Worm (Caenorhabditis elegans) whole organism, mixed stage, embryonic: ENCODE measurements around the gene C49F5.6.
A peak's percentile ranks its signal among the peaks of the same experiment; 100 is the strongest.

ENCODE experiments used
- blmp-1 ChIP-seq: fragments of 150-350 bp; optimal IDR thresholded peaks from 2 replicates; lab custom pipeline; 2014; ENCODE audit warnings: missing biosample characterization, missing genetic modification characterization
- ceh-83 ChIP-seq: fragments of 200-800 bp; sonication (Bioruptor generic); optimal IDR thresholded peaks from 2 replicates; lab custom pipeline; 2018; ENCODE audit warnings: mild to moderate bottlenecking, missing genetic modification characterization, missing compliant biosample characterization
- ces-1 ChIP-seq: fragments of 150-350 bp; optimal IDR thresholded peaks from 2 replicates; lab custom pipeline; 2014; ENCODE audit warnings: missing biosample characterization, missing genetic modification reagents, missing genetic modification characterization
- cnd-1 ChIP-seq: fragments of 200-800 bp; sonication (Bioruptor generic); optimal IDR thresholded peaks from 2 replicates; lab custom pipeline; 2018; ENCODE audit warnings: mild to moderate bottlenecking, missing genetic modification characterization, missing compliant biosample characterization
- drap-1 ChIP-seq: fragments of 200-800 bp; sonication (Bioruptor generic); optimal IDR thresholded peaks from 3 replicates; lab custom pipeline; 2018; ENCODE audit warnings: mild to moderate bottlenecking, missing genetic modification characterization, missing compliant biosample characterization
- elt-1 ChIP-seq: sonication (generic microtip); optimal IDR thresholded peaks from 2 replicates; lab custom pipeline; 2017; ENCODE audit warnings: missing genetic modification characterization, mild to moderate bottlenecking, missing compliant biosample characterization, antibody characterized with exemption, moderate library complexity, borderline replicate concordance; ENCODE audit not compliant: insufficient read depth
- elt-3 ChIP-seq: fragments of 150-350 bp; optimal IDR thresholded peaks from 2 replicates; lab custom pipeline; 2014; ENCODE audit warnings: missing biosample characterization, missing genetic modification characterization
- flh-1 ChIP-seq: fragments of 200-800 bp; sonication (Bioruptor generic); optimal IDR thresholded peaks from 2 replicates; lab custom pipeline; 2018; ENCODE audit warnings: mild to moderate bottlenecking, missing genetic modification characterization, moderate library complexity, missing compliant biosample characterization
- ham-2 ChIP-seq: fragments of 200-800 bp; sonication (Bioruptor generic); optimal IDR thresholded peaks from 2 replicates; lab custom pipeline; 2018; ENCODE audit warnings: mild to moderate bottlenecking, missing genetic modification characterization, missing compliant biosample characterization
- hlh-1 ChIP-seq: fragments of 150-350 bp; optimal IDR thresholded peaks from 2 replicates; lab custom pipeline; 2014; ENCODE audit warnings: missing biosample characterization, missing genetic modification reagents, missing genetic modification characterization
- lin-13 ChIP-seq: fragments of 150-350 bp; optimal IDR thresholded peaks from 2 replicates; lab custom pipeline; 2014; ENCODE audit warnings: missing biosample characterization, missing genetic modification characterization
- lin-32 ChIP-seq: fragments of 200-800 bp; sonication (Bioruptor generic); optimal IDR thresholded peaks from 2 replicates; lab custom pipeline; 2018; ENCODE audit warnings: mild to moderate bottlenecking, missing genetic modification characterization, missing compliant biosample characterization
- lsy-2 ChIP-seq: fragments of 150-350 bp; optimal IDR thresholded peaks from 2 replicates; lab custom pipeline; 2014; ENCODE audit warnings: missing biosample characterization, missing genetic modification characterization
- mab-5 ChIP-seq: fragments of 150-350 bp; optimal IDR thresholded peaks from 2 replicates; lab custom pipeline; 2014; ENCODE audit warnings: missing biosample characterization, missing genetic modification characterization
- mep-1 ChIP-seq: fragments of 150-350 bp; optimal IDR thresholded peaks from 2 replicates; lab custom pipeline; 2017; ENCODE audit warnings: missing biosample characterization, missing genetic modification reagents, missing genetic modification characterization, inconsistent platforms
- mls-2 ChIP-seq: sonication (generic microtip); optimal IDR thresholded peaks from 2 replicates; lab custom pipeline; 2016; ENCODE audit warnings: mild to moderate bottlenecking, missing genetic modification characterization, moderate library complexity, missing compliant biosample characterization
- nhr-12 ChIP-seq: fragments of 150-350 bp; optimal IDR thresholded peaks from 2 replicates; lab custom pipeline; 2014; ENCODE audit warnings: missing biosample characterization, missing genetic modification characterization
- nhr-237 ChIP-seq: fragments of 150-350 bp; optimal IDR thresholded peaks from 2 replicates; lab custom pipeline; 2014; ENCODE audit warnings: missing biosample characterization, missing genetic modification characterization
- nhr-28 ChIP-seq: fragments of 150-350 bp; optimal IDR thresholded peaks from 2 replicates; lab custom pipeline; 2014; ENCODE audit warnings: missing biosample characterization, missing genetic modification characterization
- nhr-76 ChIP-seq: sonication (generic microtip); optimal IDR thresholded peaks from 2 replicates; lab custom pipeline; 2017; ENCODE audit warnings: missing biosample characterization, missing genetic modification characterization
- pha-4 ChIP-seq: fragments of 150-350 bp; optimal IDR thresholded peaks from 2 replicates; lab custom pipeline; 2018; ENCODE audit warnings: missing biosample characterization, missing genetic modification reagents, missing genetic modification characterization
- sem-2 ChIP-seq: fragments of 200-800 bp; sonication (Bioruptor generic); optimal IDR thresholded peaks from 2 replicates; lab custom pipeline; 2018; ENCODE audit warnings: mild to moderate bottlenecking, missing genetic modification characterization, missing compliant biosample characterization
- sptf-1 ChIP-seq: sonication (generic microtip); optimal IDR thresholded peaks from 2 replicates; lab custom pipeline; 2017; ENCODE audit warnings: mild to moderate bottlenecking, missing genetic modification characterization, moderate library complexity, missing compliant biosample characterization
- unc-39 ChIP-seq: fragments of 150-350 bp; optimal IDR thresholded peaks from 2 replicates; lab custom pipeline; 2014; ENCODE audit warnings: missing biosample characterization, missing genetic modification characterization
- unc-62 ChIP-seq: fragments of 150-350 bp; optimal IDR thresholded peaks from 2 replicates; lab custom pipeline; 2014; ENCODE audit warnings: missing biosample characterization, missing genetic modification reagents, missing genetic modification characterization
- zip-8 ChIP-seq: fragments of 150-350 bp; optimal IDR thresholded peaks from 2 replicates; lab custom pipeline; 2014; ENCODE audit warnings: missing biosample characterization, missing genetic modification characterization
- ztf-11 ChIP-seq: fragments of 150-350 bp; optimal IDR thresholded peaks from 2 replicates; lab custom pipeline; 2014; ENCODE audit warnings: missing biosample characterization, missing genetic modification characterization

C49F5.6 gene

DNA sequence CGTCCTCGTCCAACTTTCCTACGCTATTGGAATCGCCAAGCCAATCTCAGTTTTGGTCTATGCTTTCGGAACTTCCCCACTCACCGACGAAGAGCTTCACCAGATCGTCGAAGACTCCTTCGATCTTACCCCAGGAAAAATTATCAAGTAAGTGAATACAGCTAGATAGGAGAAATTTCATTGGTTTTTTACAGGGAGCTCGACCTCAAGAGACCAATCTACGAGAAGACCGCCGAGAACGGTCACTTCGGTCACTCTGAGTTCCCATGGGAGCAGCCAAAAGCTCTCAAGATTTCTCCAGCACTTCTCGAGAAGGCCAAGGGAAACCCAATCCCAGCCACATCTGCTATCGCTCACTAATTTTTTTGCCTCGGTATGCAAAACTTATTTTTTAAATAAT, 21.1 kb upstream of the C49F5.6 start:
- no peak for TF ChIP-seq ztf-11 (tag; lab: Kevin White, UChicago)
- no peak for TF ChIP-seq nhr-12

DNA sequence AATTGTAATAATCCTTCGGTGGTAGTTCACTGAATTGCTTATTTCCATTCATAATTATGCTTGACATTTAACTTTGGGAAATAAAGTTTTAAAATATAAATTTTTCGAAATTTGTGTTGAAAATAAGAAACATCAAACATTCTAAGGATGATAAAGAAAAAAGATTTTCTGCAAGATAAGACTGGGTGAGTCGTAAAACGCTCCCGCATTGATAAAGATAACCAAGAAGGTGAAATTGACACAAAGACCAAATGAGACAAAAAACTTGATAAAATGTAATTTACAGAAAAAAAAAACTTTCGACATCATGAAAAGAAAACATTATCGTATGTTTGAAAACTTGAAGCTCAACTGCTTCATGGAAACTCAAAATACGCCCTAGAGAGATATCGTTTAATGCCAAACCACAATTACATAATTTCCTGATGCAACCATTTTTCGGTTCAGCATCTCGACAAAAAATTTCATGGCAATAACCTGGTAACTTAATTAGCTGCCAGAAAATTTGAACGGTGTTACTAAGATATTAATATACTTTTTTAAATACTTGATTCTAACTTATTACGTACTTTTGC, 20.0 kb upstream of the C49F5.6 start:
- no peak for TF ChIP-seq lsy-2
- TF ChIP-seq nhr-28 (tag; lab: Kevin White, UChicago) = no peak
- TF ChIP-seq nhr-76 (tag; lab: Kevin White, UChicago) = no peak
- TF ChIP-seq drap-1 = no peak
- TF ChIP-seq cnd-1 (tag; lab: Kevin White, UChicago) = no peak
- TF ChIP-seq sptf-1 (tag; lab: Kevin White, UChicago) = no peak
- no peak for TF ChIP-seq nhr-12
- no peak for TF ChIP-seq mls-2
- TF ChIP-seq pha-4 (tag; lab: Kevin White, UChicago) = no peak
- TF ChIP-seq mab-5 = no peak
- no peak for TF ChIP-seq mep-1 (tag; lab: Kevin White, UChicago)

DNA sequence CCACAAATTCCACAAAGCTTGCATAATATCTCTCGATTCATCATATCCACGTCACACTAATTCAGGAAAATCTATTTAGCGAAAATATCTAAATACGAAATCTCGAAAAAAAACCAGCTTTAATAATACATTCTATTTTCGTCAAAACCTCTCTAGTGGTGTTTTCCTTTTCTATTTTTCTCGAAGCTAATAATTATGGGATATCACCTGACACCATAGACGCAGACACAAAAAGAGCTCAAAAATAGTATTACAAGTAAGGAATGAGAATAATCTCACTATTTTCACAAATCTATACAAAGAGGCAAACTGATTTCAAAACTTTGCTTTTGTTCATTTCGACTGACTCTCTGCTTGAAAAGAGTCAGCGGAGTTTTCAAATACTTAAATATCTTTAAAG, 19.0 kb upstream of the C49F5.6 start:
- TF ChIP-seq ztf-11 (tag; lab: Kevin White, UChicago) = no peak

DNA sequence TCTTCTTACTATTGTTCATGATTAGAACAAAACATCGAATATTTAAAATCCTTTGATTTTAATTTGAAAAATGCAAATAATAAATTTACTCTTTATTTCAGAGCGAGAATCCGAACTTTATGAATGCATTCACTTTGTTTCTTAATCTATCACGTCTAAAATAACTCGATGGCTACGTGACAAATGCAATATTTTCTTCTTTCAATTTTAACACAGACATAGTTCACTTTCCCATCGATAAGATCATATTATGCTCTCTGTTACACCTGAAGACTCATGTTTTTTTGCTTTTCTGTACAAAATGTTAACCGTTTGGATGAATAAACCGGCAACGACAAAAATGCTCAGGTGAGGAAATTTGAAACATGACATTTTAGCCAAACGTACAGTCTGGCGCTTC, 18.6 kb upstream of the C49F5.6 start:
- TF ChIP-seq ham-2 (GFP tag; lab: Kevin White, UChicago) = no peak
- no peak for TF ChIP-seq unc-62 (GFP tag; lab: Kevin White, UChicago)
- no peak for TF ChIP-seq nhr-76 (tag; lab: Kevin White, UChicago)
- no peak for TF ChIP-seq unc-39 (tag; lab: Kevin White, UChicago)
- no peak for TF ChIP-seq elt-3 (tag; lab: Kevin White, UChicago)
- no peak for TF ChIP-seq zip-8 (tag; lab: Kevin White, UChicago)
- no peak for TF ChIP-seq nhr-237 (tag; lab: Kevin White, UChicago)
- no peak for TF ChIP-seq lin-32 (GFP tag; lab: Kevin White, UChicago)
- no peak for TF ChIP-seq hlh-1 (tag; lab: Kevin White, UChicago)
- TF ChIP-seq lsy-2 = no peak
- no peak for TF ChIP-seq lin-13 (tag; lab: Kevin White, UChicago)
- no peak for TF ChIP-seq sem-2 (GFP tag; lab: Kevin White, UChicago)
- TF ChIP-seq cnd-1 (tag; lab: Kevin White, UChicago) = no peak
- TF ChIP-seq mab-5 = no peak
- TF ChIP-seq elt-1 (tag; lab: Kevin White, UChicago) = no peak

DNA sequence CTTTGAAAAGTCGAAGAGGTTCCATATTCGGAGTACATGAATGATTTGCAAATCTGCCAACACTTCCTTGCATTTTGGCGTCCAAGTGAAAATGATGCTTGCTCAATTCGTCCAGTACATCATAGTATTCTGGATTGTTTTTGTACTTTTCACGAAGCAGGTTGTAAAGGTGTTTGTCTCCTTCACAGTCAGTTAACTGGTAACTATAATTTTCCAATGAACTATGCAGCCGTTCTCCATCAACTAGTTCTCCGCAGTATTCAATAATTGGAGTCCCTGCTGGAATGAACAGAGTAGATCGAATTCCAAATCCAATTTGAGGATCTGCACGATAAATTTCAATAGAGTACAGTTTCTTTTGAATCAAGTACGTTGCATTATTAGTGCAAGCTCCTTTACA, 16.8 kb upstream of the C49F5.6 start:
- TF ChIP-seq blmp-1 (tag; lab: Kevin White, UChicago) (no peak), nhr-237 (tag; lab: Kevin White, UChicago) (no peak), elt-3 (tag; lab: Kevin White, UChicago) (no peak), lsy-2 (no peak), unc-39 (tag; lab: Kevin White, UChicago) (no peak), ham-2 (GFP tag; lab: Kevin White, UChicago) (no peak), hlh-1 (tag; lab: Kevin White, UChicago) (no peak), flh-1 (GFP tag; lab: Kevin White, UChicago) (no peak), nhr-12 (no peak), sem-2 (GFP tag; lab: Kevin White, UChicago) (no peak), ceh-83 (GFP tag; lab: Kevin White, UChicago) (no peak), sptf-1 (tag; lab: Kevin White, UChicago) (no peak), nhr-28 (tag; lab: Kevin White, UChicago) (no peak), pha-4 (tag; lab: Kevin White, UChicago) (no peak)

DNA sequence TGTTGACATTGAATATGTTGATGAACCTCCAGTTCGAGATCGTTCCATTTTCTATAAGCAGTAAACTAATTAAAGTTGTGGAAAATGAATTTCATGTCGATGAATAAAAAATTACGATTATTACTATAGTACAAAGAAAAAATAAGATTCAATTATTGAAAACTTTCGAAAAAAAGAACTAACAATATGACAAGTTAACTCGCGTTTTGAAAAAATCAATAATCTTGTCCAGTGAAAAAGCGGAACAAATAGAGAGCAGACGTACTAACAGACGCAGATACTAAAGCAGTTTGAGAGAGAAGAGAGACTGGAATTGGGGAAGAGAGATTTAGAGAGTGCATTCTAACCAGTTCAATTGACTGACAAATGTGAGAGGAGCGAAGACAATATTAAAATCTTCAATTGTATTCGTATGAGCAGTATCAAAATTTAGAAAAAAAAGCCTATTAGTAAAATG, 13.5 kb upstream of the C49F5.6 start, which contains the start of gene set-6:
Gene set-6 (minus strand): TSS at position 51 of the 457 bp plus-strand sequence.
- TF ChIP-seq nhr-237 (tag; lab: Kevin White, UChicago) (peak; percentile 13), ces-1 (GFP tag; lab: Kevin White, UChicago) (peak; percentile 85), nhr-28 (tag; lab: Kevin White, UChicago) (no peak), blmp-1 (tag; lab: Kevin White, UChicago) (no peak)
